Fruit fly (Drosophila melanogaster): ENCODE results near the gene Ugt37D1.

- TF ChIP-seq kay (GFP tag; ENCODE audit: borderline replicate concordance) (no peak), tj (GFP tag; optimal IDR thresholded peaks at IDR 0.05) (no peak), cnc (optimal IDR thresholded peaks at IDR 0.05) (no peak), pad (GFP tag; optimal IDR thresholded peaks at IDR 0.05) (no peak), CG33017 (tag; optimal IDR thresholded peaks at IDR 0.05) (no peak), bab1 (GFP tag; optimal IDR thresholded peaks at IDR 0.05) (no peak), CG1620 (GFP tag; optimal IDR thresholded peaks at IDR 0.05) (no peak), CG14711 (tag; optimal IDR thresholded peaks at IDR 0.05) (no peak), Crg-1 (GFP tag; optimal IDR thresholded peaks at IDR 0.05) (no peak), CG12768 (GFP tag; optimal IDR thresholded peaks at IDR 0.05) (no peak), Hr96 (GFP tag; optimal IDR thresholded peaks at IDR 0.05) (no peak), CG7045 (GFP tag; optimal IDR thresholded peaks at IDR 0.05) (no peak), CG11617 (GFP tag; optimal IDR thresholded peaks at IDR 0.05) (no peak)
Measured at dm6 chr2L:16793970-16794369, 4.9 kb upstream of the Ugt37D1 start, which contains the start of gene Ugt37C2.

All from whole organism, adult.